Fruit fly (Drosophila melanogaster): ENCODE measurements around the gene CG5104.

Gene CG5104

DNA sequence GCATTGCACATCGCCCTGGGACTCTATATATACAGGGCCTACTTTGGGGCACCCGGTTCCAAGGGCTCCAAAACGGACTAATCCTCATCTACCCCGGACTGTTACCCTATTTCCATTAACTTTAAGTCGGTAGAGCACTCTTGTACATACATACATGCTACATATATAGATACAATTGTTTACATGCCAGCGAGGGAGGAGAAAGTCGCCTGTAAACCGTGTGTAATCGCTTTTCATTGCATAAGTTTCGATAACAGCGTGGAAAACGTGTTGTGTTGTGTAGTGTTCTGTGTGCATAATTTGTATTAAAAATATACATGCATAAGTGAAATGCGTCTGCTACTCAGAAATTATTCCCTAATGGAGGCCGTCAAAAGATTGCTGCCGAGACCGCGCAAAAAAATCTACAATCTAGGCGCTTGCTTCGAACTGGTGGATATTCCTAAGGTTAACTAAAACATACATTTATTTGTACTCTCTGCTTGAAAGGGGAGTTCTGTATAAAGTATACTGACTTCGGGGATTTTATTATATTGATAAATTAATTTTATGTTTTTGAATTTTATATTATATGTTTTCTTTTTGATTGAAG lies 46.5 kb upstream of the CG5104 start, which contains the start of gene isoQC:
isoQC (plus strand) TSS at position 270 of the 592 bp plus-strand sequence.
- no peak for TF ChIP-seq pan (optimal IDR thresholded peaks at IDR 0.05)
- no peak for TF ChIP-seq Hr78 (GFP tag; optimal IDR thresholded peaks at IDR 0.05)
- TF ChIP-seq dsf (GFP tag; optimal IDR thresholded peaks at IDR 0.05; ENCODE audit: borderline replicate concordance) = no peak
- no peak for TF ChIP-seq usp (GFP tag; optimal IDR thresholded peaks at IDR 0.05)
- no peak for TF ChIP-seq brk (GFP tag; optimal IDR thresholded peaks at IDR 0.05)
- no peak for TF ChIP-seq N (GFP tag; optimal IDR thresholded peaks at IDR 0.05)
- TF ChIP-seq foxo (GFP tag; optimal IDR thresholded peaks at IDR 0.05) = no peak

DNA sequence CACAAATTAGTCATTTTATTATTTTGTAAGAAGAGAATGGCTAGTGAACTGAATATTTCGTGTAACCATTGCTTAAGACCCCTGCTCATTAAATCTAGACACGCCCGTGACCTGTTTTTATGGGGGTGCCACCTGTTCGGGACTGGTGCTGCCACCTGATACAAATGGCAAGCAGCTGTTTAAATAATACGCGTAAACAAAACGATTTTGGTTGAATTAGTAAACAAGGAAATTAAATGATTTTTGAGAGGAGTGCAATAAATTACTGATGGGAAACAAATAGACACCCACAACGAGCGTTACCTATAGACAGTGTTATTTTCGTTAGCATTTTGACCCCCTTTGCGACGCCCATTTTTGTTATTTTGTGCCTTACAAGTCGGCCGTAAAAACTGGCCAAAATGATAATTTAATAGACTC lies 46.0 kb upstream of the CG5104 start:
- peak; percentile 88 for TF ChIP-seq brk (GFP tag; optimal IDR thresholded peaks at IDR 0.05)
- TF ChIP-seq dl (GFP tag; optimal IDR thresholded peaks at IDR 0.05; ENCODE audit: insufficient read depth in 1 of 2, partially characterized antibody in 2 of 2) = no peak
- TF ChIP-seq usp (GFP tag; optimal IDR thresholded peaks at IDR 0.05) = no peak
- TF ChIP-seq Hr78 (GFP tag; optimal IDR thresholded peaks at IDR 0.05) = no peak
- peak; percentile 86 for TF ChIP-seq HLH106 (tag; optimal IDR thresholded peaks at IDR 0.05)
- TF ChIP-seq Rel (GFP tag; optimal IDR thresholded peaks at IDR 0.05) = peak; percentile 19
- peak; percentile 75 for TF ChIP-seq Rel (tag; optimal IDR thresholded peaks at IDR 0.05)
- peak; percentile 2 for TF ChIP-seq Mio (GFP tag; optimal IDR thresholded peaks at IDR 0.05)
- no peak for TF ChIP-seq N (GFP tag; optimal IDR thresholded peaks at IDR 0.05)
- no peak for TF ChIP-seq Myc (optimal IDR thresholded peaks at IDR 0.05)
- TF ChIP-seq psq (GFP tag; optimal IDR thresholded peaks at IDR 0.05) = peak; percentile 86
- TF ChIP-seq dsf (GFP tag; optimal IDR thresholded peaks at IDR 0.05; ENCODE audit: borderline replicate concordance) = peak; percentile 53
- peak; percentile 99 for TF ChIP-seq Hr83 (GFP tag; optimal IDR thresholded peaks at IDR 0.05; ENCODE audit: poor library complexity, severe bottlenecking)
- peak; percentile 54 to 96 for TF ChIP-seq foxo (GFP tag; optimal IDR thresholded peaks at IDR 0.05)
- peak; percentile 87 for TF ChIP-seq Sp1 (GFP tag; optimal IDR thresholded peaks at IDR 0.05)
- TF ChIP-seq pan (optimal IDR thresholded peaks at IDR 0.05) = no peak
- TF ChIP-seq h (GFP tag; optimal IDR thresholded peaks at IDR 0.05) = peak; percentile 91
- TF ChIP-seq OdsH (GFP tag; optimal IDR thresholded peaks at IDR 0.05) = peak; percentile 88
- peak; percentile 83 for TF ChIP-seq Jra (GFP tag; optimal IDR thresholded peaks at IDR 0.05)
- peak; percentile 86 for TF ChIP-seq br (GFP tag; optimal IDR thresholded peaks at IDR 0.05)
- TF ChIP-seq woc (GFP tag; optimal IDR thresholded peaks at IDR 0.05) = peak; percentile 82
- no peak for TF ChIP-seq Vsx2 (GFP tag; optimal IDR thresholded peaks at IDR 0.05; ENCODE audit: partially characterized antibody)
- peak; percentile 76 for TF ChIP-seq CG9705 (GFP tag; optimal IDR thresholded peaks at IDR 0.05)
- no peak for TF ChIP-seq Abd-B (GFP tag; optimal IDR thresholded peaks at IDR 0.05)
- peak; percentile 92 for TF ChIP-seq rgr (GFP tag; optimal IDR thresholded peaks at IDR 0.05)
- peak; percentile 85 for TF ChIP-seq ey (GFP tag; optimal IDR thresholded peaks at IDR 0.05)
- no peak for TF ChIP-seq Dif (GFP tag; optimal IDR thresholded peaks at IDR 0.05; ENCODE audit: partially characterized antibody)
- TF ChIP-seq Dfd (GFP tag; optimal IDR thresholded peaks at IDR 0.05) = no peak
- TF ChIP-seq sv (GFP tag; optimal IDR thresholded peaks at IDR 0.05) = peak; percentile 84
- TF ChIP-seq dmrt93B (GFP tag; optimal IDR thresholded peaks at IDR 0.05) = peak; percentile 68
- peak; percentile 83 for TF ChIP-seq fru (GFP tag; optimal IDR thresholded peaks at IDR 0.05)
- peak; percentile 93 for TF ChIP-seq Hnf4 (GFP tag; optimal IDR thresholded peaks at IDR 0.05)
- no peak for TF ChIP-seq CrebA (GFP tag; optimal IDR thresholded peaks at IDR 0.05; ENCODE audit: borderline replicate concordance)
- peak; percentile 67 for TF ChIP-seq CG32264 (GFP tag; optimal IDR thresholded peaks at IDR 0.05)
- peak; percentile 71 for TF ChIP-seq sage (GFP tag; optimal IDR thresholded peaks at IDR 0.05)
- TF ChIP-seq tai (GFP tag; optimal IDR thresholded peaks at IDR 0.05) = peak; percentile 92
- peak; percentile 82 for TF ChIP-seq GATAd (GFP tag; optimal IDR thresholded peaks at IDR 0.05)
- no peak for TF ChIP-seq lola (GFP tag; optimal IDR thresholded peaks at IDR 0.05)
- TF ChIP-seq jim (GFP tag; optimal IDR thresholded peaks at IDR 0.05) = peak; percentile 56
